Fruit fly (Drosophila melanogaster): ENCODE data around the gene Ant2.

DNA sequence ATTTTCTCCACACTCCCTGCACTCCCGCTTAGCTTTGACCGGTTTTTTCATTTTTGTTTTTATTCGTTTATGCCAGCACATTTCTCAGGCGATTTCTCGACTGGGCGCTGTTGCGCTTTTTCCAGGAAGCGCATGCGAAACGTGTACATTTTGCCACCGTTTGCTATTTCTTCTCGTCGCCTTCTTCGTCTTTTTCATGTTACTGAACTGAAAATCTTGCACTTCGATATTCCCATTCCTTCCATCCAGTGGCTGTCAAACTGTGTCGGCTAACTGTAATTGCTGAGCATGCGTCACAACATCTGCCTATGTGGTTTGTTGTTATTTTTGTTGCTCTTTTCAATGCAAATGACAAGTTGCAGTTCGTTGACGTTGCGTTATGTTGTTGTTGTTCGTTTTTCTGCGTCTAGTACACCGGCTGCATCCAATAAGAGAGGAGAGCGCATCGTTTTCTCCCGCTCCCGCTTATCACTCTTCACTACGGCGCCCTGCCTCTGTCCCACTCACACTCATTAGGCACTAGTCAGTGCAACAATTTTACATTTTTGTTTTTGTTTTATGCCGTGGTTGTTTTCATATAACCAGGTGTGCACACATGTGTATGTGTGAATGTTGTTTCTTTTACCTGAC lies 15.2 kb upstream of the Ant2 start:
- TF ChIP-seq psq (optimal IDR thresholded peaks at IDR 0.05) (no peak), Sin3A (optimal IDR thresholded peaks at IDR 0.05) (no peak)

All from Kc167 (cell line).